Worm (Caenorhabditis elegans): ENCODE results near the gene tag-153.

tag-153 gene

ce11 chrV:9343629-9344624 is 21.0 kb downstream of the tag-153 start, which contains the start of gene tos-1 (continued):
- TF ChIP-seq mdl-1 (tag; optimal IDR thresholded peaks at IDR 0.05) (peak; percentile 98 to 99), ama-1 (optimal IDR thresholded peaks at IDR 0.05) (peak; percentile 99), lin-13 (GFP tag; optimal IDR thresholded peaks at IDR 0.05) (peak; percentile 93), elt-1 (tag; optimal IDR thresholded peaks at IDR 0.05) (no peak), R02D3.7 (tag; optimal IDR thresholded peaks at IDR 0.05) (peak; percentile 64), nhr-12 (tag; optimal IDR thresholded peaks at IDR 0.05) (no peak), C34F6.9 (tag; optimal IDR thresholded peaks at IDR 0.05) (peak; percentile 99)

ce11 chrV:9346804-9347203 is 23.9 kb downstream of the tag-153 start, which contains the start of the genes K07B1.7 and try-5:
K07B1.7 (minus strand) TSS chrV:9346962.
try-5 (plus strand) TSS chrV:9347044.
- no peak for TF ChIP-seq unc-62 (GFP tag; optimal IDR thresholded peaks at IDR 0.05)
- TF ChIP-seq ceh-16 (tag; optimal IDR thresholded peaks at IDR 0.05): no peak
- peak; percentile 26 for TF ChIP-seq lin-13 (GFP tag; optimal IDR thresholded peaks at IDR 0.05)
- no peak for TF ChIP-seq zag-1 (tag; optimal IDR thresholded peaks at IDR 0.05)
- TF ChIP-seq unc-39 (tag; optimal IDR thresholded peaks at IDR 0.05): no peak
- TF ChIP-seq sma-3 (GFP tag; optimal IDR thresholded peaks at IDR 0.05): peak; percentile 36
- TF ChIP-seq Y55F3AM.14 (GFP tag; optimal IDR thresholded peaks at IDR 0.05): no peak
- TF ChIP-seq sma-9 (GFP tag; optimal IDR thresholded peaks at IDR 0.05): peak; percentile 18
- no peak for TF ChIP-seq sma-9 (tag; optimal IDR thresholded peaks at IDR 0.05)
- TF ChIP-seq snpc-4 (tag; optimal IDR thresholded peaks at IDR 0.05): no peak
- peak; percentile 79 for TF ChIP-seq nhr-129 (tag; optimal IDR thresholded peaks at IDR 0.05)
- no peak for TF ChIP-seq nhr-12 (tag; optimal IDR thresholded peaks at IDR 0.05)
- TF ChIP-seq fos-1 (tag; optimal IDR thresholded peaks at IDR 0.05): peak; percentile 7
- peak in 1 of 2 experiments; percentile 80 for TF ChIP-seq lsy-2 (tag; optimal IDR thresholded peaks at IDR 0.05)
- TF ChIP-seq unc-55 (GFP tag; optimal IDR thresholded peaks at IDR 0.05): peak; percentile 94
- TF ChIP-seq nhr-21 (tag; optimal IDR thresholded peaks at IDR 0.05): peak; percentile 57
- no peak for TF ChIP-seq elt-3 (tag; optimal IDR thresholded peaks at IDR 0.05)
- TF ChIP-seq C34F6.9 (tag; optimal IDR thresholded peaks at IDR 0.05): peak; percentile 83
- peak; percentile 29 for TF ChIP-seq nhr-6 (tag; optimal IDR thresholded peaks at IDR 0.05)
- no peak for TF ChIP-seq sem-4 (tag; optimal IDR thresholded peaks at IDR 0.05)
- TF ChIP-seq peb-1 (tag; optimal IDR thresholded peaks at IDR 0.05): no peak
- TF ChIP-seq alr-1 (tag; optimal IDR thresholded peaks at IDR 0.05): no peak
- no peak for TF ChIP-seq ZK546.5 (tag; optimal IDR thresholded peaks at IDR 0.05)
- no peak for TF ChIP-seq nhr-10 (tag; optimal IDR thresholded peaks at IDR 0.05)
- no peak for TF ChIP-seq mbf-1 (tag; optimal IDR thresholded peaks at IDR 0.05)
- TF ChIP-seq crh-2 (tag; optimal IDR thresholded peaks at IDR 0.05): peak; percentile 53
- TF ChIP-seq ama-1 (optimal IDR thresholded peaks at IDR 0.05): peak; percentile 64
- no peak for TF ChIP-seq nhr-237 (tag; optimal IDR thresholded peaks at IDR 0.05)
- peak; percentile 95 for TF ChIP-seq gmeb-1 (tag; optimal IDR thresholded peaks at IDR 0.05)
- TF ChIP-seq blmp-1 (tag; optimal IDR thresholded peaks at IDR 0.05; ENCODE audit: insufficient read depth): no peak
- TF ChIP-seq aly-2 (tag; optimal IDR thresholded peaks at IDR 0.05): no peak
- peak; percentile 29 for TF ChIP-seq egl-27 (tag; optimal IDR thresholded peaks at IDR 0.05)
- TF ChIP-seq R02D3.7 (tag; optimal IDR thresholded peaks at IDR 0.05): peak; percentile 88
- TF ChIP-seq nhr-23 (tag; optimal IDR thresholded peaks at IDR 0.05): no peak

DNA sequence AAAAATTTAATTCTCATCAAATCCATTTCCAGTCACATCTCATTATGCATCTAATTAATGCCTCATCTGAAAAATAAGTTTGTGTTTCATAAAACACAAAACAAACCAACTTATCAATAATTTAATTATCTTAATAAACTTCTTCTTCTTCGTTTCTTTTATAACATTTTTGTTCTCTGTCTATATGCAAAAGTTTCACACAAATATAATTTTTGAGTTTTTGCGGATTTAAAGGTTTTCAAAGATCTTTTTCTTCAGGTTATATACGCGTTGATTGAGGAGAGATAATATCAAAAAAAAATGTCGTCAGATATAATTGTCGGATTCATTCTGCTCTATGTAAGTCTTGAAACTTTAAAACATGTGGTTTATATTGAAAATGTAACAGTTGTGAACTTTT is 26.8 kb downstream of the tag-153 start, which contains the start of gene srx-47:
Gene srx-47 (plus strand): TSS at position 301 of the 400 bp plus-strand sequence.
- no peak for TF ChIP-seq dmd-4 (tag; optimal IDR thresholded peaks at IDR 0.05)
- no peak for TF ChIP-seq ceh-82 (tag; optimal IDR thresholded peaks at IDR 0.05)
- TF ChIP-seq elt-3 (tag; optimal IDR thresholded peaks at IDR 0.05): no peak
- TF ChIP-seq nhr-25 (tag; optimal IDR thresholded peaks at IDR 0.05): no peak
- no peak for TF ChIP-seq gmeb-1 (tag; optimal IDR thresholded peaks at IDR 0.05)
- TF ChIP-seq nhr-129 (tag; optimal IDR thresholded peaks at IDR 0.05): no peak
- no peak for TF ChIP-seq ama-1 (optimal IDR thresholded peaks at IDR 0.05)
- TF ChIP-seq egl-27 (tag; optimal IDR thresholded peaks at IDR 0.05): no peak
- TF ChIP-seq unc-39 (tag; optimal IDR thresholded peaks at IDR 0.05): no peak

All from whole organism, L2 larva.